Worm (Caenorhabditis elegans): ENCODE data around the gene Y54G11A.17.

Gene Y54G11A.17

ce11 chrII:14380778-14381177 is 31.6 kb upstream of the Y54G11A.17 start:
- TF ChIP-seq daf-8 (GFP tag; IDR thresholded peaks at IDR 0.05) = no peak
- peak; percentile 93 for TF ChIP-seq aha-1 (tag)

- no peak for TF ChIP-seq ceh-32 (tag; optimal IDR thresholded peaks at IDR 0.05; ENCODE audit: poor library complexity)
These were observed 28.6 kb upstream of the Y54G11A.17 start, which contains the start of gene acr-20 for ce11 chrII:14377796-14378195. Gene acr-20 (minus strand): TSS chrII:14377896.

- peak; percentile 85 for TF ChIP-seq aha-1 (tag)
- TF ChIP-seq tag-97 (GFP tag; IDR thresholded peaks at IDR 0.05) = no peak
- TF ChIP-seq vab-7 (GFP tag; IDR thresholded peaks at IDR 0.05) = no peak
These were observed 25.4 kb upstream of the Y54G11A.17 start for ce11 chrII:14374594-14374993.

- TF ChIP-seq dve-1 (tag; optimal IDR thresholded peaks at IDR 0.05; ENCODE audit: insufficient read depth) = peak; percentile 45
- no peak for TF ChIP-seq ama-1 (optimal IDR thresholded peaks at IDR 0.05)
- no peak for TF ChIP-seq D1046.2 (GFP tag; IDR thresholded peaks at IDR 0.05)
- TF ChIP-seq set-16 (GFP tag; IDR thresholded peaks at IDR 0.05) = no peak
- no peak for TF ChIP-seq F26F4.8 (GFP tag; conservative IDR thresholded peaks at IDR 0.05)
- 0 out of 2 replicates have a peak, but pooled peaks have one; percentile 16 for TF ChIP-seq dmd-6 (GFP tag; IDR thresholded peaks at IDR 0.05)
- TF ChIP-seq mxl-3 (GFP tag; optimal IDR thresholded peaks at IDR 0.05) = peak; percentile 13
- no peak for TF ChIP-seq nhr-48 (tag; optimal IDR thresholded peaks at IDR 0.05)
- TF ChIP-seq ztf-7 (tag; optimal IDR thresholded peaks at IDR 0.05) = no peak
- no peak for TF ChIP-seq ceh-20 (GFP tag; IDR thresholded peaks at IDR 0.05)
- no peak for TF ChIP-seq F10B5.3 (tag; optimal IDR thresholded peaks at IDR 0.05)
- TF ChIP-seq zfp-3 (GFP tag; conservative IDR thresholded peaks at IDR 0.05) = no peak
- no peak for TF ChIP-seq ctbp-1 (GFP tag; IDR thresholded peaks at IDR 0.05)
- no peak for TF ChIP-seq F44E2.7 (GFP tag; IDR thresholded peaks at IDR 0.05)
- no peak for TF ChIP-seq lim-7 (GFP tag; IDR thresholded peaks at IDR 0.05)
- TF ChIP-seq ceh-32 (tag; optimal IDR thresholded peaks at IDR 0.05; ENCODE audit: poor library complexity) = no peak
- no peak for TF ChIP-seq zfp-2 (tag; optimal IDR thresholded peaks at IDR 0.05)
- TF ChIP-seq daf-19 (GFP tag; conservative IDR thresholded peaks at IDR 0.05) = no peak
- no peak for TF ChIP-seq daf-12 (tag; optimal IDR thresholded peaks at IDR 0.05)
- no peak for TF ChIP-seq duxl-1 (tag; optimal IDR thresholded peaks at IDR 0.05; ENCODE audit: poor library complexity)
- TF ChIP-seq Y75B8A.6 (GFP tag; IDR thresholded peaks at IDR 0.05) = no peak
- peak; percentile 66 for TF ChIP-seq hlh-30 (tag; optimal IDR thresholded peaks at IDR 0.05; ENCODE audit: insufficient read depth)
- no peak for TF ChIP-seq daf-8 (GFP tag; IDR thresholded peaks at IDR 0.05)
- no peak for TF ChIP-seq jun-1 (tag; optimal IDR thresholded peaks at IDR 0.05)
- no peak for TF ChIP-seq ZK546.5 (tag; optimal IDR thresholded peaks at IDR 0.05)
- TF ChIP-seq ceh-62 (tag; optimal IDR thresholded peaks at IDR 0.05) = no peak
- no peak for TF ChIP-seq attf-4 (tag; optimal IDR thresholded peaks at IDR 0.05)
- no peak for TF ChIP-seq daf-16 (GFP tag; optimal IDR thresholded peaks at IDR 0.05)
- peak; percentile 48 for TF ChIP-seq daf-16 (tag; optimal IDR thresholded peaks at IDR 0.05)
- TF ChIP-seq madf-9 (GFP tag; conservative IDR thresholded peaks at IDR 0.05) = no peak
- no peak for TF ChIP-seq nhr-41 (GFP tag; IDR thresholded peaks at IDR 0.05)
- TF ChIP-seq ZK337.2 (GFP tag; IDR thresholded peaks at IDR 0.05) = no peak
- no peak for TF ChIP-seq T26A8.4 (GFP tag; IDR thresholded peaks at IDR 0.05)
- peak in 1 of 2 experiments; percentile 64 for TF ChIP-seq hif-1 (tag; optimal IDR thresholded peaks at IDR 0.05)
- peak in 1 of 2 experiments; percentile 84 for TF ChIP-seq unc-62 (GFP tag; optimal IDR thresholded peaks at IDR 0.05 in 1 of 2)
- TF ChIP-seq unc-62 (tag; optimal IDR thresholded peaks at IDR 0.05) = no peak
- TF ChIP-seq nhr-10 (tag; optimal IDR thresholded peaks at IDR 0.05) = no peak
- peak; percentile 12 for TF ChIP-seq nhr-11 (tag; optimal IDR thresholded peaks at IDR 0.05)
- no peak for TF ChIP-seq lin-15B (tag; optimal IDR thresholded peaks at IDR 0.05)
- no peak for TF ChIP-seq ceh-28 (tag; optimal IDR thresholded peaks at IDR 0.05)
- TF ChIP-seq mxl-2 (GFP tag; conservative IDR thresholded peaks at IDR 0.05) = no peak
- TF ChIP-seq vab-7 (GFP tag; IDR thresholded peaks at IDR 0.05) = peak; percentile 38; the same call in 1 of the 2 replicates
- TF ChIP-seq unc-39 (tag; optimal IDR thresholded peaks at IDR 0.05) = no peak
These were observed 16.1 kb upstream of the Y54G11A.17 start, which contains the start of gene imb-2 for ce11 chrII:14365182-14365751. Gene imb-2 (plus strand): TSS chrII:14365701.

Measured in whole organism, L4 larva.